Fruit fly (Drosophila melanogaster) whole organism, embryonic: ENCODE data around the gene Rnf146.

ENCODE experiments used
- Atf3 ChIP-seq: fragments of 200-800 bp; sonication (Bioruptor generic); optimal IDR thresholded peaks from 3 replicates; lab custom pipeline; 2016; ENCODE audit warnings: missing biosample characterization, missing genetic modification characterization
- Bgb ChIP-seq: fragments of 200-800 bp; sonication (Bioruptor generic); IDR thresholded peaks from 2 replicates; pipeline ENCODE4 v1.3.6; 2022; ENCODE audit warnings: missing biosample characterization, missing genetic modification characterization; ENCODE audit not compliant: partially characterized antibody
- Bteb2 ChIP-seq: fragments of 200-800 bp; sonication (Bioruptor generic); optimal IDR thresholded peaks from 2 replicates; lab custom pipeline; 2016; ENCODE audit warnings: missing biosample characterization, missing genetic modification characterization
- CG10366 ChIP-seq: fragments of 200-800 bp; sonication (Bioruptor generic); IDR thresholded peaks from 2 replicates; pipeline ENCODE4 v1.3.6; 2022; ENCODE audit warnings: missing biosample characterization, missing genetic modification characterization
- CG10431 ChIP-seq: fragments of 200-800 bp; sonication (Bioruptor generic); optimal IDR thresholded peaks from 3 replicates; lab custom pipeline; 2018; ENCODE audit warnings: missing biosample characterization, mild to moderate bottlenecking, missing genetic modification characterization
- CG10565 ChIP-seq: fragments of 200-800 bp; sonication (Bioruptor generic); optimal IDR thresholded peaks from 3 replicates; lab custom pipeline; 2016; ENCODE audit warnings: missing biosample characterization, mild to moderate bottlenecking, missing genetic modification characterization
- CG11723 ChIP-seq: fragments of 200-800 bp; sonication (Bioruptor generic); optimal IDR thresholded peaks from 2 replicates; lab custom pipeline; 2017; ENCODE audit warnings: missing biosample characterization, mild to moderate bottlenecking, missing genetic modification characterization
- CG12104 ChIP-seq: fragments of 200-800 bp; sonication (Bioruptor generic); optimal IDR thresholded peaks from 3 replicates; lab custom pipeline; 2016; ENCODE audit warnings: missing biosample characterization, missing genetic modification characterization
- CG12769 ChIP-seq: fragments of 200-800 bp; sonication (Bioruptor generic); optimal IDR thresholded peaks from 2 replicates; lab custom pipeline; 2019; ENCODE audit warnings: missing biosample characterization, mild to moderate bottlenecking, missing genetic modification characterization, moderate library complexity
- CG13296 ChIP-seq: fragments of 200-800 bp; sonication (Bioruptor generic); optimal IDR thresholded peaks from 3 replicates; lab custom pipeline; 2018; ENCODE audit warnings: missing biosample characterization, mild to moderate bottlenecking, missing genetic modification characterization
- CG13424 ChIP-seq: fragments of 200-800 bp; sonication (Bioruptor generic); optimal IDR thresholded peaks from 2 replicates; lab custom pipeline; 2019; ENCODE audit warnings: missing biosample characterization, mild to moderate bottlenecking, missing genetic modification characterization, moderate library complexity
- CG14050 ChIP-seq: fragments of 200-800 bp; sonication (Bioruptor generic); IDR thresholded peaks from 3 replicates; pipeline ENCODE4 v1.3.6; 2022; ENCODE audit warnings: missing biosample characterization, missing genetic modification characterization
- CG14667 ChIP-seq: fragments of 200-800 bp; sonication (Bioruptor generic); IDR thresholded peaks from 2 replicates; pipeline ENCODE4 v1.3.6; 2022; ENCODE audit warnings: missing biosample characterization, missing genetic modification characterization
- CG14710 ChIP-seq: fragments of 200-800 bp; sonication (Bioruptor generic); optimal IDR thresholded peaks from 3 replicates; lab custom pipeline; 2019; ENCODE audit warnings: missing biosample characterization, mild to moderate bottlenecking, missing genetic modification characterization, moderate library complexity
- CG15011 ChIP-seq: fragments of 200-800 bp; sonication (Bioruptor generic); optimal IDR thresholded peaks from 3 replicates; lab custom pipeline; 2018; ENCODE audit warnings: missing biosample characterization, mild to moderate bottlenecking, missing genetic modification characterization
- CG15073 ChIP-seq: fragments of 200-800 bp; sonication (Bioruptor generic); optimal IDR thresholded peaks from 2 replicates; lab custom pipeline; 2016; ENCODE audit warnings: missing biosample characterization, missing genetic modification characterization
- CG15479 ChIP-seq: fragments of 200-800 bp; sonication (Bioruptor generic); optimal IDR thresholded peaks from 3 replicates; lab custom pipeline; 2019; ENCODE audit warnings: missing biosample characterization, mild to moderate bottlenecking, missing genetic modification characterization, moderate library complexity
- CG17385 ChIP-seq: fragments of 200-800 bp; sonication (Bioruptor generic); optimal IDR thresholded peaks from 3 replicates; lab custom pipeline; 2018; ENCODE audit warnings: missing biosample characterization, mild to moderate bottlenecking, missing genetic modification characterization
- CG17912 ChIP-seq: fragments of 200-800 bp; sonication (Bioruptor generic); optimal IDR thresholded peaks from 2 replicates; lab custom pipeline; 2018; ENCODE audit warnings: missing biosample characterization, mild to moderate bottlenecking, missing genetic modification characterization
- CG2889 ChIP-seq: fragments of 200-800 bp; sonication (Bioruptor generic); IDR thresholded peaks from 3 replicates; pipeline ENCODE4 v1.3.6; 2022; ENCODE audit warnings: missing biosample characterization, missing genetic modification characterization
- CG31441 ChIP-seq: fragments of 200-800 bp; sonication (Bioruptor generic); IDR thresholded peaks from 2 replicates; pipeline ENCODE4 v1.3.6; 2022; ENCODE audit warnings: missing biosample characterization, missing genetic modification characterization
- CG4617 ChIP-seq: fragments of 200-800 bp; sonication (Bioruptor generic); optimal IDR thresholded peaks from 3 replicates; lab custom pipeline; 2016; ENCODE audit warnings: missing biosample characterization, missing genetic modification characterization, borderline replicate concordance
- CG5180 ChIP-seq: fragments of 200-800 bp; sonication (Bioruptor generic); optimal IDR thresholded peaks from 3 replicates; lab custom pipeline; 2017; ENCODE audit warnings: missing biosample characterization, missing genetic modification characterization, mild to moderate bottlenecking, moderate library complexity, missing genetic modification reagents
- CG6689 ChIP-seq: fragments of 200-800 bp; sonication (Bioruptor generic); IDR thresholded peaks from 2 replicates; pipeline ENCODE4 v1.3.6; 2022; ENCODE audit warnings: missing biosample characterization, missing genetic modification characterization
- CG7786 ChIP-seq: fragments of 200-800 bp; sonication (Bioruptor generic); optimal IDR thresholded peaks from 2 replicates; lab custom pipeline; 2016; ENCODE audit warnings: missing biosample characterization, missing genetic modification characterization
- CTCF ChIP-seq: fragments of 200-800 bp; sonication (Bioruptor generic); optimal IDR thresholded peaks from 2 replicates; lab custom pipeline; 2017; ENCODE audit warnings: missing biosample characterization, mild to moderate bottlenecking, missing genetic modification characterization, moderate library complexity
- Doc3 ChIP-seq: fragments of 200-800 bp; sonication (Bioruptor generic); IDR thresholded peaks from 3 replicates; pipeline ENCODE4 v1.3.6; 2022; ENCODE audit warnings: missing biosample characterization, missing genetic modification characterization; ENCODE audit not compliant: partially characterized antibody
- GATAe ChIP-seq: fragments of 200-800 bp; sonication (Bioruptor generic); conservative IDR thresholded peaks from 2 replicates; pipeline ENCODE4 v1.3.6; 2022; ENCODE audit warnings: missing biosample characterization, missing genetic modification characterization
- Hsf ChIP-seq: fragments of 200-800 bp; sonication (Bioruptor generic); optimal IDR thresholded peaks from 3 replicates; lab custom pipeline; 2016; ENCODE audit warnings: missing biosample characterization, missing genetic modification characterization
- Myb ChIP-seq: fragments of 200-800 bp; sonication (Bioruptor generic); optimal IDR thresholded peaks from 2 replicates; lab custom pipeline; 2016; ENCODE audit warnings: missing biosample characterization, missing genetic modification characterization
- Scr ChIP-seq: fragments of 200-800 bp; sonication (Bioruptor generic); IDR thresholded peaks from 2 replicates; pipeline ENCODE4 v1.3.6; 2022; ENCODE audit warnings: missing biosample characterization, missing genetic modification characterization; ENCODE audit not compliant: partially characterized antibody
- Tbp ChIP-seq: fragments of >200 bp; optimal IDR thresholded peaks from 2 replicates; lab custom pipeline; 2018; ENCODE audit warnings: missing biosample characterization, missing genetic modification characterization
- amos ChIP-seq: fragments of 200-800 bp; sonication (Bioruptor generic); IDR thresholded peaks from 2 replicates; pipeline ENCODE4 v1.3.6; 2022; ENCODE audit warnings: missing biosample characterization, missing genetic modification characterization; ENCODE audit not compliant: partially characterized antibody
- dpn ChIP-seq, 2 experiments: fragments of 200-800 bp; sonication (Bioruptor generic); optimal IDR thresholded peaks; 3 replicates each; lab custom pipeline; 2016; ENCODE audit warnings: missing biosample characterization in 2 of 2, missing genetic modification characterization in 2 of 2
- esg ChIP-seq: fragments of 200-800 bp; sonication (Bioruptor generic); conservative IDR thresholded peaks from 2 replicates; pipeline ENCODE4 v1.3.6; 2022; ENCODE audit warnings: missing biosample characterization, missing genetic modification characterization
- fru ChIP-seq: fragments of >200 bp; optimal IDR thresholded peaks from 2 replicates; lab custom pipeline; 2017
- jigr1 ChIP-seq: fragments of 200-800 bp; sonication (Bioruptor generic); IDR thresholded peaks from 3 replicates; pipeline ENCODE4 v1.3.6; 2022; ENCODE audit warnings: missing biosample characterization, missing genetic modification characterization
- mam ChIP-seq: fragments of 200-800 bp; sonication (Bioruptor generic); optimal IDR thresholded peaks from 3 replicates; lab custom pipeline; 2016; ENCODE audit warnings: missing biosample characterization, missing genetic modification characterization
- prd ChIP-seq, 3 experiments: fragments of >200 bp in 2 of 3; fragments of 200-800 bp in 1 of 3; sonication (Bioruptor generic) in 1 of 3; optimal IDR thresholded peaks in 2 of 3; IDR thresholded peaks in 1 of 3; 2 replicates in 2 of 3; 3 replicates in 1 of 3; pipeline versions ENCODE4 v1.3.6 to Lab custom; 2017 to 2022; ENCODE audit warnings: missing biosample characterization in 1 of 3, missing genetic modification characterization in 1 of 3
- ro ChIP-seq: fragments of 200-800 bp; sonication (Bioruptor generic); IDR thresholded peaks from 2 replicates; pipeline ENCODE4 v1.3.6; 2022; ENCODE audit warnings: missing biosample characterization, missing genetic modification characterization
- scrt ChIP-seq: fragments of 200-800 bp; sonication (Bioruptor generic); optimal IDR thresholded peaks from 2 replicates; lab custom pipeline; 2018; ENCODE audit warnings: missing biosample characterization, mild to moderate bottlenecking, missing genetic modification characterization, moderate library complexity
- sens-2 ChIP-seq: fragments of 200-800 bp; sonication (Bioruptor generic); IDR thresholded peaks from 2 replicates; pipeline ENCODE4 v1.3.6; 2022; ENCODE audit warnings: missing biosample characterization, missing genetic modification characterization
- seq ChIP-seq: fragments of 200-800 bp; sonication (Bioruptor generic); IDR thresholded peaks from 2 replicates; pipeline ENCODE4 v1.3.6; 2022; ENCODE audit warnings: missing biosample characterization, missing genetic modification characterization
- sug ChIP-seq: fragments of 200-800 bp; optimal IDR thresholded peaks from 2 replicates; lab custom pipeline; 2019; ENCODE audit warnings: missing biosample characterization, mild to moderate bottlenecking, missing genetic modification characterization, moderate library complexity
- tin ChIP-seq: fragments of 200-800 bp; sonication (Bioruptor generic); optimal IDR thresholded peaks from 3 replicates; lab custom pipeline; 2016; ENCODE audit warnings: missing biosample characterization, missing genetic modification characterization
- vnd ChIP-seq: fragments of 200-800 bp; sonication (Bioruptor generic); IDR thresholded peaks from 3 replicates; pipeline ENCODE4 v1.3.6; 2022; ENCODE audit warnings: missing biosample characterization, missing genetic modification characterization; ENCODE audit not compliant: partially characterized antibody
- wek ChIP-seq: fragments of 200-800 bp; sonication (Bioruptor generic); optimal IDR thresholded peaks from 3 replicates; lab custom pipeline; 2018; ENCODE audit warnings: missing biosample characterization, mild to moderate bottlenecking, missing genetic modification characterization, moderate library complexity

Rnf146 gene

DNA sequence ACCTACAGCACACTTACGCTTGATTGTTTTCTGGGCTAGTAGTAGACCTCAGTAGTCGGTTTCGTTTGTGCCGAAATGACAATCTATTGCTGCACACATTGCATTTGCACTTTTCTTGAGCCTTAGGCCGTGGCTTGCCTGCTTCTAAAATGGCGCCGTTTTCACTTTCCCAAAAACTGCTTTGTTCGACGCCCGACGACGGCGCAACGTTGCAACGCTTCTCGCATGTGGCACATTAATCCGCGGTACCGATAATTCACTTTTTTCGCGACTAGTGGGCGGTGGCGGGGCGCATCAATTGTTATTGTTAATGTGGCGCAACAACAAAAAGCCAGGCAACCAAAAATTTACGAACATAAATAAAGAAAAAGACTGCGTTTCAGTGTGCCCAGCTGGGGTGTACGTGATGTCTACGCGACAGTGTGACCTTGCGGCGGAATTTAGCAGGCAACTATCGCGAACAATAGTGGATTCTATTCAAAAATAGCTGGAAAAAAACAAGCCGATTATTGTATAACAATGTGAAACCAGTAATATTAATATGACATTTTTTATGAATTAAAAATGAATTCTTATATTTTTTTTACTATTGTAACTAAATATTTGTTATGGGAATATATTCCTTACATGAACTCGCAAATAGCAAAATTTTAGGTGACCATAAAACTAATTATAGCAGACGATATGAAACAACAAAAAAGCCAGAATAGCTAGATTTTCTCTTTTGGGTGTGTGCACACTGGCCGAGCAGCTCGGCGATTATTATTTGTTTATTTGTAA lies 44.1 kb downstream of the Rnf146 start, which contains the start of the genes ash1 and Taf6 (continued):
- TF ChIP-seq CG14710 (tag; lab: Kevin White, UChicago): peak; percentile 100

- TF ChIP-seq CG11723 (GFP tag; lab: Kevin White, UChicago) (peak; percentile 100), GATAe (GFP tag; lab: Robert Waterston, UW) (peak; percentile 100), CTCF (GFP tag; lab: Kevin White, UChicago) (peak; percentile 85), sens-2 (GFP tag; lab: Robert Waterston, UW) (peak; percentile 100), CG7786 (GFP tag; lab: Kevin White, UChicago) (peak; percentile 100), seq (GFP tag; lab: Robert Waterston, UW) (peak; percentile 100), scrt (GFP tag; lab: Kevin White, UChicago) (peak; percentile 99), CG31441 (GFP tag; lab: Robert Waterston, UW) (peak; percentile 100), wek (peak; percentile 100), Atf3 (peak; percentile 100), Myb (GFP tag; lab: Kevin White, UChicago) (peak; percentile 99), CG10431 (peak; percentile 99), CG4617 (GFP tag; lab: Kevin White, UChicago) (peak; percentile 100), CG12104 (GFP tag; lab: Kevin White, UChicago) (peak; percentile 100), Scr (0 out of 2 replicates have a peak, but pooled peaks have one; percentile 25), CG5180 (GFP tag; lab: Kevin White, UChicago) (peak; percentile 96), fru (no peak), CG13424 (tag; lab: Kevin White, UChicago) (peak; percentile 100), CG10565 (peak; percentile 100), esg (GFP tag; lab: Robert Waterston, UW) (peak; percentile 100), Bteb2 (GFP tag; lab: Kevin White, UChicago) (peak; percentile 100), CG14667 (peak; percentile 100), jigr1 (GFP tag; lab: Robert Waterston, UW) (peak; percentile 100), tin (GFP tag; lab: Kevin White, UChicago) (peak; percentile 100), sug (tag; lab: Kevin White, UChicago) (peak; percentile 100), amos (GFP tag; lab: Robert Waterston, UW) (peak; percentile 46; the same call in 1 of the 2 replicates), CG6689 (GFP tag; lab: Robert Waterston, UW) (peak; percentile 100), CG2889 (peak; percentile 100), Bgb (GFP tag; lab: Robert Waterston, UW) (no peak), Doc3 (GFP tag; lab: Robert Waterston, UW) (no peak; the same call in 2 of the 3 replicates), CG10366 (GFP tag; lab: Robert Waterston, UW) (peak; percentile 100), Hsf (peak; percentile 100), dpn (GFP tag; optimal IDR thresholded peaks at IDR 0.05; lab: Kevin White, UChicago) (peak; percentile 100), ro (GFP tag; lab: Robert Waterston, UW) (peak; percentile 100), mam (GFP tag; lab: Kevin White, UChicago) (peak; percentile 100), CG15479 (GFP tag; lab: Kevin White, UChicago) (peak; percentile 94), CG15073 (GFP tag; lab: Kevin White, UChicago) (peak; percentile 97), vnd (peak; percentile 8; the same call in 1 of the 3 replicates), CG14050 (GFP tag; lab: Robert Waterston, UW) (peak; percentile 100), Tbp (GFP tag; lab: Kevin White, UChicago) (no peak), CG15011 (GFP tag; lab: Kevin White, UChicago) (peak; percentile 100), prd (optimal IDR thresholded peaks at IDR 0.05; lab: Kevin White, UChicago) (no peak), prd (GFP tag; IDR thresholded peaks at IDR 0.05; lab: Robert Waterston, UW) (peak; percentile 100), CG17912 (GFP tag; lab: Kevin White, UChicago) (peak; percentile 100), CG12769 (tag; lab: Kevin White, UChicago) (peak; percentile 100), CG17385 (GFP tag; lab: Kevin White, UChicago) (peak; percentile 100), CG13296 (GFP tag; lab: Kevin White, UChicago) (peak; percentile 100)
Observed at dm6 chr3L:19590422-19590821, 52.2 kb downstream of the Rnf146 start, which contains the start of gene CG14100. CG14100 (minus strand) TSS chr3L:19590524.
